Worm (Caenorhabditis elegans) whole organism, young adult: Measurements from ENCODE around the gene Y57G11C.14.
"Not testable (repeated sequence)": the region's sequence is repeated elsewhere in the genome, so short reads cannot be mapped to it uniquely, and the experiment has no call there.

Experiments used
- C06A6.2 ChIP-seq: fragments of 200-800 bp; sonication (Bioruptor generic); conservative IDR thresholded peaks from 2 replicates; pipeline ENCODE4 v1.3.6; 2022; ENCODE audit warnings: missing genetic modification characterization, missing compliant biosample characterization
- K11D2.4 ChIP-seq: fragments of 200-800 bp; sonication (Bioruptor generic); IDR thresholded peaks from 2 replicates; pipeline ENCODE4 v1.3.6; 2022; ENCODE audit warnings: missing genetic modification reagents, missing genetic modification characterization, missing compliant biosample characterization
- K12H6.12 ChIP-seq: fragments of 200-800 bp; sonication (Bioruptor generic); optimal IDR thresholded peaks from 2 replicates; lab custom pipeline; 2018; ENCODE audit warnings: mild to moderate bottlenecking, missing genetic modification characterization, missing compliant biosample characterization
- Y53G8AR.9 ChIP-seq: fragments of 200-800 bp; sonication (Bioruptor generic); conservative IDR thresholded peaks from 2 replicates; pipeline ENCODE4 v1.3.6; 2022; ENCODE audit warnings: missing genetic modification reagents, missing genetic modification characterization, missing compliant biosample characterization
- Y67H2A.10 ChIP-seq: fragments of 200-800 bp; sonication (Bioruptor generic); conservative IDR thresholded peaks from 2 replicates; pipeline ENCODE4 v1.3.6; 2022; ENCODE audit warnings: missing genetic modification reagents, missing genetic modification characterization, missing compliant biosample characterization
- Y95B8A.8 ChIP-seq: fragments of 200-800 bp; sonication (Bioruptor generic); IDR thresholded peaks from 2 replicates; pipeline ENCODE4 v1.3.6; 2022; ENCODE audit warnings: missing genetic modification reagents, missing genetic modification characterization, missing compliant biosample characterization
- attf-5 ChIP-seq: fragments of 200-800 bp; sonication (Bioruptor generic); optimal IDR thresholded peaks from 2 replicates; lab custom pipeline; 2018; ENCODE audit warnings: mild to moderate bottlenecking, missing genetic modification characterization, missing compliant biosample characterization
- cebp-1 ChIP-seq, 2 experiments: fragments of 200-800 bp in 1 of 2; sonication (Bioruptor generic) in 1 of 2; sonication (generic microtip) in 1 of 2; IDR thresholded peaks in 1 of 2; optimal IDR thresholded peaks in 1 of 2; 2 replicates each; pipeline versions ENCODE4 v1.3.6 to Lab custom; 2017 to 2022; ENCODE audit warnings: missing compliant biosample characterization in 2 of 2, missing genetic modification characterization in 2 of 2, mild to moderate bottlenecking in 1 of 2, missing genetic modification reagents in 1 of 2, moderate library complexity in 1 of 2
- cebp-2 ChIP-seq: fragments of 200-800 bp; sonication (Bioruptor generic); IDR thresholded peaks from 2 replicates; pipeline ENCODE4 v1.3.6; 2022; ENCODE audit warnings: missing genetic modification characterization, missing compliant biosample characterization
- ceh-100 ChIP-seq: fragments of 200-800 bp; sonication (Bioruptor generic); IDR thresholded peaks from 2 replicates; pipeline ENCODE4 v1.3.6; 2022; ENCODE audit warnings: missing genetic modification reagents, missing genetic modification characterization, missing compliant biosample characterization
- ceh-27 ChIP-seq: fragments of 200-800 bp; sonication (Bioruptor generic); optimal IDR thresholded peaks from 2 replicates; lab custom pipeline; 2018; ENCODE audit warnings: mild to moderate bottlenecking, missing genetic modification characterization, moderate library complexity, missing compliant biosample characterization
- egl-44 ChIP-seq: fragments of 200-800 bp; sonication (Bioruptor generic); IDR thresholded peaks from 2 replicates; pipeline ENCODE4 v1.3.6; 2022; ENCODE audit warnings: missing genetic modification reagents, missing genetic modification characterization, missing compliant biosample characterization
- ekl-4 ChIP-seq: fragments of 200-800 bp; sonication (Bioruptor generic); IDR thresholded peaks from 2 replicates; pipeline ENCODE4 v1.3.6; 2022; ENCODE audit warnings: missing genetic modification reagents, missing genetic modification characterization, missing compliant biosample characterization
- ets-4 ChIP-seq: fragments of 200-800 bp; sonication (Bioruptor generic); optimal IDR thresholded peaks from 2 replicates; lab custom pipeline; 2018; ENCODE audit warnings: mild to moderate bottlenecking, missing genetic modification characterization, missing compliant biosample characterization
- hmg-1.2 ChIP-seq: fragments of 200-800 bp; sonication (Bioruptor generic); IDR thresholded peaks from 2 replicates; pipeline ENCODE4 v1.3.6; 2022; ENCODE audit warnings: missing genetic modification reagents, missing genetic modification characterization, missing compliant biosample characterization
- hrde-1 ChIP-seq: sonication (generic microtip); optimal IDR thresholded peaks from 2 replicates; lab custom pipeline; 2016; ENCODE audit warnings: missing genetic modification characterization, mild to moderate bottlenecking, missing compliant biosample characterization, moderate library complexity, missing genotype, missing genetic modification reagents, borderline replicate concordance
- let-526 ChIP-seq: fragments of 200-800 bp; sonication (Bioruptor generic); IDR thresholded peaks from 2 replicates; pipeline ENCODE4 v1.3.6; 2022; ENCODE audit warnings: missing genetic modification reagents, missing genetic modification characterization, missing compliant biosample characterization
- lir-1 ChIP-seq: fragments of 200-800 bp; sonication (Bioruptor generic); conservative IDR thresholded peaks from 2 replicates; pipeline ENCODE4 v1.3.6; 2022; ENCODE audit warnings: missing genetic modification reagents, missing genetic modification characterization, missing compliant biosample characterization
- madf-6 ChIP-seq: fragments of 200-800 bp; sonication (Bioruptor generic); IDR thresholded peaks from 2 replicates; pipeline ENCODE4 v1.3.6; 2022; ENCODE audit warnings: missing genetic modification reagents, missing genetic modification characterization, missing compliant biosample characterization
- mcd-1 ChIP-seq: fragments of 200-800 bp; sonication (Bioruptor generic); IDR thresholded peaks from 2 replicates; pipeline ENCODE4 v1.3.6; 2022; ENCODE audit warnings: missing genetic modification reagents, missing genetic modification characterization, missing compliant biosample characterization
- nfya-1 ChIP-seq: sonication (generic microtip); optimal IDR thresholded peaks from 2 replicates; lab custom pipeline; 2017; ENCODE audit warnings: antibody characterized with exemption, missing compliant biosample characterization, missing genetic modification characterization, borderline replicate concordance; ENCODE audit not compliant: insufficient read depth
- nfyb-1 ChIP-seq: fragments of 200-800 bp; sonication (Bioruptor generic); IDR thresholded peaks from 2 replicates; pipeline ENCODE4 v1.3.6; 2022; ENCODE audit warnings: missing genetic modification reagents, missing genetic modification characterization, missing compliant biosample characterization
- nhr-80 ChIP-seq: sonication (generic microtip); optimal IDR thresholded peaks from 2 replicates; lab custom pipeline; 2016; ENCODE audit warnings: missing genetic modification characterization, missing compliant biosample characterization
- nhr-90 ChIP-seq: sonication (generic microtip); optimal IDR thresholded peaks from 2 replicates; lab custom pipeline; 2016; ENCODE audit warnings: missing genotype, mild to moderate bottlenecking, missing genetic modification characterization, missing compliant biosample characterization
- pbrm-1 ChIP-seq: fragments of 200-800 bp; sonication (Bioruptor generic); IDR thresholded peaks from 2 replicates; pipeline ENCODE4 v1.3.6; 2022; ENCODE audit warnings: missing genetic modification reagents, missing genetic modification characterization, missing compliant biosample characterization
- rcor-1 ChIP-seq: fragments of 200-800 bp; sonication (Bioruptor generic); IDR thresholded peaks from 2 replicates; pipeline ENCODE4 v1.3.6; 2022; ENCODE audit warnings: missing genetic modification reagents, missing genetic modification characterization, missing compliant biosample characterization
- snpc-1.1 ChIP-seq: sonication (generic microtip); optimal IDR thresholded peaks from 2 replicates; lab custom pipeline; 2017; ENCODE audit warnings: missing genetic modification characterization, mild to moderate bottlenecking, missing compliant biosample characterization, antibody characterized with exemption, moderate library complexity, missing genotype, missing genetic modification reagents; ENCODE audit not compliant: insufficient read depth
- snpc-4 ChIP-seq, 5 experiments: fragments of 150-350 bp in 1 of 5; sonication (generic microtip) in 4 of 5; optimal IDR thresholded peaks; 2 replicates each; lab custom pipeline; 2014 to 2018; ENCODE audit warnings: missing genetic modification characterization in 5 of 5, missing biosample characterization in 3 of 5, antibody characterized with exemption in 2 of 5, mild to moderate bottlenecking in 2 of 5, missing compliant biosample characterization in 2 of 5, missing genotype in 2 of 5, moderate library complexity in 2 of 5, missing genetic modification reagents in 1 of 5
- tbp1 ChIP-seq: fragments of 200-800 bp; sonication (Bioruptor generic); optimal IDR thresholded peaks from 2 replicates; lab custom pipeline; 2018; ENCODE audit warnings: mild to moderate bottlenecking, missing genetic modification characterization, missing compliant biosample characterization
- unc-130 ChIP-seq: sonication (generic microtip); optimal IDR thresholded peaks from 2 replicates; lab custom pipeline; 2016; ENCODE audit warnings: missing genetic modification reagents, missing genetic modification characterization, missing compliant biosample characterization

The Y57G11C.14 gene

DNA sequence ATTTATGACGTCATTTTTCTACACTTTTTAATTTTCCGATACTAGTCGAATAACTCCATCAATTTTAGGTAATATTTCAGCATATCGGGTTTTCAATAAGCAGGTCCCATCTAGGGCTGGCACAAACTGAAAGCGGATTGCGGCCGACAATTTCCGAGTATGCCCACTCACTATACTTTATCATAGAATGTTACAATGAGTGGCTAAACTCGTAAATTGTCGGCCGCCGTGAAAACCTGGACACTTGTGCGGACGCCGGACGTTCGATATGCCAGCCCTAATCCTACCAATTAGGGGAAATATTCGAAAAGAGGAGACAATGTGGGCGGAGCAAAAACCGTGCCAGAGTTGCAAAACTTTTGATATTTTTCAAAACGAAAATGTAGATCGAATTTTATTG lies 39.4 kb upstream of the Y57G11C.14 start:
- TF ChIP-seq snpc-4 (GFP tag; optimal IDR thresholded peaks at IDR 0.05; lab: Kevin White, UChicago), result no peak
- peak in 3 of 4 experiments; percentile 72 to 92 (median 77) for TF ChIP-seq snpc-4 (tag; optimal IDR thresholded peaks at IDR 0.05; lab: Kevin White, UChicago)
- peak; percentile 51 for TF ChIP-seq snpc-1.1 (tag; lab: Kevin White, UChicago)
- TF ChIP-seq cebp-2 (GFP tag; lab: Robert Waterston, UW), result no peak
- TF ChIP-seq hmg-1.2 (GFP tag; lab: Robert Waterston, UW), result peak; percentile 36
- no peak for TF ChIP-seq madf-6 (GFP tag; lab: Robert Waterston, UW)

DNA sequence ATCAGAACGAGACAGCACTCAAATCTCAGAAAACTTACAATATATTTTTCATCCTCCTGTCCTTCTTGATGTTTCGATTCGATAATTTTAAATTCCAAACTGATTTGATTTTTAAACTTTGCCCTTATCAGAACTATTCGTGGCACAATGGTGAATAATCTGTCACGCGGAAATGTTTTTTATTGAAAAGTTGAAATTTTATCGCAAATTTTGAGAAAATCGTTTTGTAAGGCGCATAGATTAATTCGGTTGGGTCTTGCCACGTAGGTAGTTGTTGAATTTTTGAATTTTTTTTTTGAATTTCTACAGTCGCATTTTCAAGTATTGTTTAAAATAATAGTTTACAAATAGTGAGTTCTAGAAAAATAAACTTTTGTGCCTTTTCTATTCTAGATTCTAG lies 38.3 kb upstream of the Y57G11C.14 start, which contains the start of gene ptp-5.2:
ptp-5.2 (minus strand) TSS at position 101 of the 400 bp plus-strand sequence.
- TF ChIP-seq Y53G8AR.9 (GFP tag; lab: Robert Waterston, UW) (no peak), ets-4 (GFP tag; lab: Kevin White, UChicago) (no peak), tbp1 (GFP tag; lab: Kevin White, UChicago) (no peak), K11D2.4 (GFP tag; lab: Robert Waterston, UW) (no peak), nfya-1 (tag; lab: Kevin White, UChicago) (no peak), unc-130 (GFP tag; lab: Kevin White, UChicago) (no peak), hrde-1 (tag; lab: Kevin White, UChicago) (no peak), nhr-90 (tag; lab: Kevin White, UChicago) (no peak)
- TF ChIP-seq, all 124 proteins: peak for 0

DNA sequence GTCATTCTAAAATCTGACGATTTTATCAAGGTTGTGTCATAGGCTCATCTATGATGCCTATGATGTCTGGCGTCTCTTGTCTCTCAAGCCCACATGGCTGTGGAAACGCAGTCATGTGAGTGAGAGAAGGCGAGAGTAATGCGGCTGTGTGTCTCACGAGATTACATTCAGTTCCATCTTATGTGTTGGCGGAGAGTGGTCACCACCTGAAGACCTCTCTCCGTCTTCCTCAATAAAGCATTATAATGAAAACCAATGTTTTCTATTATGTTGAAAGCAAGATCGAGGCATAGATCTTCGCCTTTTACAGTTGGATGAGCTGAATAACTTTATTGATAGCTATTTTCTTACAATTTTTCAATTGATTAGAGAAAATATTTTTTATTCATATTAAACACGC lies 35.8 kb upstream of the Y57G11C.14 start:
- peak; percentile 9 for TF ChIP-seq K12H6.12
- TF ChIP-seq egl-44 (GFP tag; lab: Robert Waterston, UW), result peak; percentile 73; the same call in 1 of the 2 replicates
- TF ChIP-seq snpc-4 (GFP tag; optimal IDR thresholded peaks at IDR 0.05; lab: Kevin White, UChicago), result peak; percentile 20
- not testable (repeated sequence) for TF ChIP-seq snpc-4, cebp-1 (tag; optimal IDR thresholded peaks at IDR 0.05; lab: Kevin White, UChicago)
- peak; percentile 27; the same call in 1 of the 2 replicates for TF ChIP-seq lir-1 (GFP tag; lab: Robert Waterston, UW)
- TF ChIP-seq cebp-1 (GFP tag; IDR thresholded peaks at IDR 0.05; lab: Robert Waterston, UW), result 0 out of 2 replicates have a peak, but pooled peaks have one; percentile 18
- peak; percentile 42; the same call in 1 of the 2 replicates for TF ChIP-seq K11D2.4 (GFP tag; lab: Robert Waterston, UW)
- TF ChIP-seq ekl-4, result peak; percentile 57; the same call in 1 of the 2 replicates
- peak; percentile 28 for TF ChIP-seq nhr-80 (tag; lab: Kevin White, UChicago)
- TF ChIP-seq ceh-100 (GFP tag; lab: Robert Waterston, UW), result 0 out of 2 replicates have a peak, but pooled peaks have one; percentile 40
- TF ChIP-seq hmg-1.2 (GFP tag; lab: Robert Waterston, UW), result peak; percentile 56; the same call in 1 of the 2 replicates
- peak; percentile 58; the same call in 1 of the 2 replicates for TF ChIP-seq C06A6.2
- 0 out of 2 replicates have a peak, but pooled peaks have one; percentile 7 for TF ChIP-seq Y95B8A.8 (GFP tag; lab: Robert Waterston, UW)
- TF ChIP-seq Y67H2A.10 (GFP tag; lab: Robert Waterston, UW), result 0 out of 2 replicates have a peak, but pooled peaks have one; percentile 8
- TF ChIP-seq attf-5 (GFP tag; lab: Kevin White, UChicago), result peak; percentile 39
- peak; percentile 65; the same call in 1 of the 2 replicates for TF ChIP-seq rcor-1 (GFP tag; lab: Robert Waterston, UW)
- 0 out of 2 replicates have a peak, but pooled peaks have one; percentile 38 for TF ChIP-seq pbrm-1 (GFP tag; lab: Robert Waterston, UW)
- peak; percentile 6; the same call in 1 of the 2 replicates for TF ChIP-seq let-526 (GFP tag; lab: Robert Waterston, UW)
- TF ChIP-seq nfyb-1 (GFP tag; lab: Robert Waterston, UW), result 0 out of 2 replicates have a peak, but pooled peaks have one; percentile 41
- TF ChIP-seq mcd-1 (GFP tag; lab: Robert Waterston, UW), result peak; percentile 74
- TF ChIP-seq ceh-27, result peak; percentile 26
